Worm (Caenorhabditis elegans) whole organism, mixed stage, embryonic: ENCODE measurements around the gene lpr-6.

Source experiments
- M03D4.4 ChIP-seq: sonication (generic microtip); optimal IDR thresholded peaks from 2 replicates; lab custom pipeline; 2017; ENCODE audit warnings: mild to moderate bottlenecking, missing genetic modification characterization, missing compliant biosample characterization
- bed-3 ChIP-seq: fragments of 200-800 bp; sonication (Bioruptor generic); optimal IDR thresholded peaks from 3 replicates; lab custom pipeline; 2018; ENCODE audit warnings: mild to moderate bottlenecking, missing genetic modification characterization, moderate library complexity, missing compliant biosample characterization
- blmp-1 ChIP-seq: fragments of 150-350 bp; optimal IDR thresholded peaks from 2 replicates; lab custom pipeline; 2014; ENCODE audit warnings: missing biosample characterization, missing genetic modification characterization
- ceh-39 ChIP-seq: fragments of 150-350 bp; optimal IDR thresholded peaks from 2 replicates; lab custom pipeline; 2014; ENCODE audit warnings: missing biosample characterization, missing genetic modification characterization
- ceh-43 ChIP-seq: fragments of 200-800 bp; sonication (Bioruptor generic); optimal IDR thresholded peaks from 2 replicates; lab custom pipeline; 2018; ENCODE audit warnings: mild to moderate bottlenecking, missing genetic modification characterization, moderate library complexity, missing compliant biosample characterization
- ceh-83 ChIP-seq: fragments of 200-800 bp; sonication (Bioruptor generic); optimal IDR thresholded peaks from 2 replicates; lab custom pipeline; 2018; ENCODE audit warnings: mild to moderate bottlenecking, missing genetic modification characterization, missing compliant biosample characterization
- ces-1 ChIP-seq: fragments of 150-350 bp; optimal IDR thresholded peaks from 2 replicates; lab custom pipeline; 2014; ENCODE audit warnings: missing biosample characterization, missing genetic modification reagents, missing genetic modification characterization
- cnd-1 ChIP-seq: fragments of 200-800 bp; sonication (Bioruptor generic); optimal IDR thresholded peaks from 2 replicates; lab custom pipeline; 2018; ENCODE audit warnings: mild to moderate bottlenecking, missing genetic modification characterization, missing compliant biosample characterization
- drap-1 ChIP-seq: fragments of 200-800 bp; sonication (Bioruptor generic); optimal IDR thresholded peaks from 3 replicates; lab custom pipeline; 2018; ENCODE audit warnings: mild to moderate bottlenecking, missing genetic modification characterization, missing compliant biosample characterization
- elt-1 ChIP-seq: sonication (generic microtip); optimal IDR thresholded peaks from 2 replicates; lab custom pipeline; 2017; ENCODE audit warnings: missing genetic modification characterization, mild to moderate bottlenecking, missing compliant biosample characterization, antibody characterized with exemption, moderate library complexity, borderline replicate concordance; ENCODE audit not compliant: insufficient read depth
- elt-3 ChIP-seq: fragments of 150-350 bp; optimal IDR thresholded peaks from 2 replicates; lab custom pipeline; 2014; ENCODE audit warnings: missing biosample characterization, missing genetic modification characterization
- flh-1 ChIP-seq: fragments of 200-800 bp; sonication (Bioruptor generic); optimal IDR thresholded peaks from 2 replicates; lab custom pipeline; 2018; ENCODE audit warnings: mild to moderate bottlenecking, missing genetic modification characterization, moderate library complexity, missing compliant biosample characterization
- ham-2 ChIP-seq: fragments of 200-800 bp; sonication (Bioruptor generic); optimal IDR thresholded peaks from 2 replicates; lab custom pipeline; 2018; ENCODE audit warnings: mild to moderate bottlenecking, missing genetic modification characterization, missing compliant biosample characterization
- hlh-1 ChIP-seq: fragments of 150-350 bp; optimal IDR thresholded peaks from 2 replicates; lab custom pipeline; 2014; ENCODE audit warnings: missing biosample characterization, missing genetic modification reagents, missing genetic modification characterization
- lin-13 ChIP-seq: fragments of 150-350 bp; optimal IDR thresholded peaks from 2 replicates; lab custom pipeline; 2014; ENCODE audit warnings: missing biosample characterization, missing genetic modification characterization
- lin-32 ChIP-seq: fragments of 200-800 bp; sonication (Bioruptor generic); optimal IDR thresholded peaks from 2 replicates; lab custom pipeline; 2018; ENCODE audit warnings: mild to moderate bottlenecking, missing genetic modification characterization, missing compliant biosample characterization
- lsy-2 ChIP-seq: fragments of 150-350 bp; optimal IDR thresholded peaks from 2 replicates; lab custom pipeline; 2014; ENCODE audit warnings: missing biosample characterization, missing genetic modification characterization
- mab-5 ChIP-seq: fragments of 150-350 bp; optimal IDR thresholded peaks from 2 replicates; lab custom pipeline; 2014; ENCODE audit warnings: missing biosample characterization, missing genetic modification characterization
- mep-1 ChIP-seq: fragments of 150-350 bp; optimal IDR thresholded peaks from 2 replicates; lab custom pipeline; 2017; ENCODE audit warnings: missing biosample characterization, missing genetic modification reagents, missing genetic modification characterization, inconsistent platforms
- mls-2 ChIP-seq: sonication (generic microtip); optimal IDR thresholded peaks from 2 replicates; lab custom pipeline; 2016; ENCODE audit warnings: mild to moderate bottlenecking, missing genetic modification characterization, moderate library complexity, missing compliant biosample characterization
- nhr-12 ChIP-seq: fragments of 150-350 bp; optimal IDR thresholded peaks from 2 replicates; lab custom pipeline; 2014; ENCODE audit warnings: missing biosample characterization, missing genetic modification characterization
- nhr-2 ChIP-seq: fragments of 150-350 bp; optimal IDR thresholded peaks from 2 replicates; lab custom pipeline; 2014; ENCODE audit warnings: missing biosample characterization, missing genetic modification characterization
- nhr-237 ChIP-seq: fragments of 150-350 bp; optimal IDR thresholded peaks from 2 replicates; lab custom pipeline; 2014; ENCODE audit warnings: missing biosample characterization, missing genetic modification characterization
- nhr-28 ChIP-seq: fragments of 150-350 bp; optimal IDR thresholded peaks from 2 replicates; lab custom pipeline; 2014; ENCODE audit warnings: missing biosample characterization, missing genetic modification characterization
- nhr-76 ChIP-seq: sonication (generic microtip); optimal IDR thresholded peaks from 2 replicates; lab custom pipeline; 2017; ENCODE audit warnings: missing biosample characterization, missing genetic modification characterization
- pha-4 ChIP-seq: fragments of 150-350 bp; optimal IDR thresholded peaks from 2 replicates; lab custom pipeline; 2018; ENCODE audit warnings: missing biosample characterization, missing genetic modification reagents, missing genetic modification characterization
- sem-2 ChIP-seq: fragments of 200-800 bp; sonication (Bioruptor generic); optimal IDR thresholded peaks from 2 replicates; lab custom pipeline; 2018; ENCODE audit warnings: mild to moderate bottlenecking, missing genetic modification characterization, missing compliant biosample characterization
- snpc-4 ChIP-seq: fragments of 150-350 bp; optimal IDR thresholded peaks from 2 replicates; lab custom pipeline; 2014; ENCODE audit warnings: missing biosample characterization, missing genetic modification characterization
- sptf-1 ChIP-seq: sonication (generic microtip); optimal IDR thresholded peaks from 2 replicates; lab custom pipeline; 2017; ENCODE audit warnings: mild to moderate bottlenecking, missing genetic modification characterization, moderate library complexity, missing compliant biosample characterization
- tbx-8 ChIP-seq: fragments of 200-800 bp; sonication (Bioruptor generic); optimal IDR thresholded peaks from 2 replicates; lab custom pipeline; 2018; ENCODE audit warnings: mild to moderate bottlenecking, missing genetic modification characterization, moderate library complexity, missing compliant biosample characterization
- unc-120 ChIP-seq: sonication (generic microtip); optimal IDR thresholded peaks from 2 replicates; lab custom pipeline; 2017; ENCODE audit warnings: missing genetic modification characterization, missing compliant biosample characterization; ENCODE audit not compliant: poor library complexity, severe bottlenecking
- unc-39 ChIP-seq: fragments of 150-350 bp; optimal IDR thresholded peaks from 2 replicates; lab custom pipeline; 2014; ENCODE audit warnings: missing biosample characterization, missing genetic modification characterization
- unc-62 ChIP-seq: fragments of 150-350 bp; optimal IDR thresholded peaks from 2 replicates; lab custom pipeline; 2014; ENCODE audit warnings: missing biosample characterization, missing genetic modification reagents, missing genetic modification characterization
- zip-8 ChIP-seq: fragments of 150-350 bp; optimal IDR thresholded peaks from 2 replicates; lab custom pipeline; 2014; ENCODE audit warnings: missing biosample characterization, missing genetic modification characterization
- ztf-11 ChIP-seq: fragments of 150-350 bp; optimal IDR thresholded peaks from 2 replicates; lab custom pipeline; 2014; ENCODE audit warnings: missing biosample characterization, missing genetic modification characterization

Gene lpr-6

DNA sequence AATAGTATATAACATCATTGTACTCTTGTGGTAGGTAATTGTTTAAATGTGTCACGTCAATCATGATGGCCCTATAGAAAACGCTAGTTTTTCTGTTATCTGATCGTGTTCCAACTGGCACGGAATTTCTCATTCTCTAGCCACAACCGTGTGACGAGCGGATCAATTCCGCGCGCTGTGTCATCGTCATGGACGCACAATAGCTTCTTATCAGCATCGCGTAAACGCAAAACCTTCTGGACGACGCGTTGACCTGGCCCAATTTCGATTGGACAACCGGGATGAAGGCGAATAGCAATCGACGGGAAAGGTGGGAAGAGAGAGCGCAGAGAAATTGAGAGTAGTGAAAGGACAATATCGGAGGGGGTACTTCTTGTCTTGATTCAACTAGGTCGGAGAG is 2.8 kb upstream of the lpr-6 start, which contains the start of gene lpr-3:
Gene lpr-3, plus strand, starts transcription at position 374 of the 400 bp plus-strand sequence.
- TF ChIP-seq unc-62 (GFP tag; lab: Kevin White, UChicago), result peak; percentile 60
- peak; percentile 94 for TF ChIP-seq blmp-1 (tag; lab: Kevin White, UChicago)
- TF ChIP-seq tbx-8, result no peak
- no peak for TF ChIP-seq nhr-28
- no peak for TF ChIP-seq drap-1 (GFP tag; lab: Kevin White, UChicago)
- no peak for TF ChIP-seq ztf-11
- no peak for TF ChIP-seq nhr-76 (tag; lab: Kevin White, UChicago)
- TF ChIP-seq mab-5 (tag; lab: Kevin White, UChicago), result no peak
- TF ChIP-seq elt-1 (tag; lab: Kevin White, UChicago), result peak; percentile 90
- no peak for TF ChIP-seq ces-1 (GFP tag; lab: Kevin White, UChicago)
- no peak for TF ChIP-seq hlh-1 (tag; lab: Kevin White, UChicago)
- TF ChIP-seq mls-2 (tag; lab: Kevin White, UChicago), result no peak
- TF ChIP-seq M03D4.4 (tag; lab: Kevin White, UChicago), result no peak
- TF ChIP-seq ceh-83 (GFP tag; lab: Kevin White, UChicago), result no peak
- TF ChIP-seq cnd-1 (tag; lab: Kevin White, UChicago), result no peak
- TF ChIP-seq zip-8 (tag; lab: Kevin White, UChicago), result no peak
- peak; percentile 42 for TF ChIP-seq elt-3 (tag; lab: Kevin White, UChicago)
- no peak for TF ChIP-seq lin-13 (tag; lab: Kevin White, UChicago)
- TF ChIP-seq ham-2 (GFP tag; lab: Kevin White, UChicago), result peak; percentile 96
- TF ChIP-seq mep-1 (tag; lab: Kevin White, UChicago), result no peak
- no peak for TF ChIP-seq sptf-1 (tag; lab: Kevin White, UChicago)
- TF ChIP-seq unc-39 (tag; lab: Kevin White, UChicago), result no peak
- no peak for TF ChIP-seq snpc-4
- TF ChIP-seq bed-3 (GFP tag; lab: Kevin White, UChicago), result no peak
- no peak for TF ChIP-seq flh-1
- no peak for TF ChIP-seq pha-4 (tag; lab: Kevin White, UChicago)
- TF ChIP-seq sem-2 (GFP tag; lab: Kevin White, UChicago), result no peak
- no peak for TF ChIP-seq nhr-12 (tag; lab: Kevin White, UChicago)
- no peak for TF ChIP-seq ceh-39
- TF ChIP-seq ceh-43 (GFP tag; lab: Kevin White, UChicago), result no peak
- no peak for TF ChIP-seq lin-32
- TF ChIP-seq nhr-237 (tag; lab: Kevin White, UChicago), result no peak
- TF ChIP-seq lsy-2 (tag; lab: Kevin White, UChicago), result no peak
- no peak for TF ChIP-seq nhr-2
- TF ChIP-seq unc-120, result no peak

DNA sequence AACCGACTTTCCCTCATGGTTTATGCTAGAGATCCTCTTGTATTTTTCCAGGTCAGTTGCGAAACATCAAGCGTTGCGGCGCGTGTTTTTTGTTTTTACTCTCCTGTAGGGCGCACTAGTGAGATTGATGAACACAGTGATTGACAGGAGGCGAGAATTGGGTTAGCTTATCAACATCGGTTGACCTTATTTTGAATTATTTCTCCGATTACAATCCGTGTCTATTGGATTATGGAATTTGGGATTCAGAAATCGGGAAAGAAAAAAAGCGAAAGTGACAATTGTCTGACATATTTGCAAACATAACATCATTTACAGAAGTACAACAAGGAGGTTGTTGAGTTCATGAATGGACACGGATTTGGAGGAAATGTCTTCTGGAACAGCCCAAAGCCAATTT is 1.1 kb downstream of the lpr-6 start:
- TF ChIP-seq ztf-11 (no peak), unc-62 (GFP tag; lab: Kevin White, UChicago) (peak; percentile 55), elt-3 (tag; lab: Kevin White, UChicago) (no peak), lsy-2 (tag; lab: Kevin White, UChicago) (no peak), blmp-1 (tag; lab: Kevin White, UChicago) (peak; percentile 59)

- TF ChIP-seq ham-2 (GFP tag; lab: Kevin White, UChicago) (peak; percentile 9), mls-2 (tag; lab: Kevin White, UChicago) (no peak), blmp-1 (tag; lab: Kevin White, UChicago) (peak; percentile 4)
These were observed 2.1 kb downstream of the lpr-6 start, which contains the start of gene lpr-5 for ce11 chrX:11061904-11062303. Gene lpr-5, plus strand, starts transcription at chrX:11062123.

DNA sequence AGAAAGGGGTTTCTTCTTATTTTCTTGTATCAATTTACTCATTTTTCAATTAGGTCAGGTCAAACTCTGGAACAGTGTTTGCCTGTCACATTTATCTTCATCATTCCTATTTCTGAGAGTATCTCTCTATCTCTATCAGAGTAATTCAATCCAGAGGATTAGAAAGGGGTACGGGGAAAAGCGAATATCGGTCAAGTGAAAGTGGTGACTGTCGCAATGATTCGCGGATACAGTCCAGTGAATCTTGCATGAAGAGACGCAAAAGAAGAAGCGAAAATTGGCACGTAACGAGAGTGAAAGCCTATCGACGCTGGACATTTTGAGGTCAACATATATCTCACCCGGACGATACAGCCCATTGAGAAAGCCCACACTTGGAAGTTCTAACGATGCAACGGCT is 5.0 kb downstream of the lpr-6 start, which contains the start of gene lpr-4:
Gene lpr-4, plus strand, starts transcription at position 328 of the 400 bp plus-strand sequence.
- TF ChIP-seq elt-1 (tag; lab: Kevin White, UChicago) (peak; percentile 5), elt-3 (tag; lab: Kevin White, UChicago) (peak; percentile 57), unc-62 (GFP tag; lab: Kevin White, UChicago) (peak; percentile 57), cnd-1 (tag; lab: Kevin White, UChicago) (no peak), hlh-1 (tag; lab: Kevin White, UChicago) (no peak), nhr-12 (tag; lab: Kevin White, UChicago) (no peak), lsy-2 (tag; lab: Kevin White, UChicago) (no peak), nhr-2 (no peak), ham-2 (GFP tag; lab: Kevin White, UChicago) (peak; percentile 83), tbx-8 (no peak), sem-2 (GFP tag; lab: Kevin White, UChicago) (no peak), nhr-28 (no peak), lin-32 (no peak), blmp-1 (tag; lab: Kevin White, UChicago) (peak; percentile 98), flh-1 (no peak)
